Fruit fly (Drosophila melanogaster) whole organism, embryonic: ENCODE results near the gene zye.

Experiments
- ATbp ChIP-seq: fragments of 200-800 bp; sonication (Bioruptor generic); optimal IDR thresholded peaks from 2 replicates; lab custom pipeline; 2017; ENCODE audit warnings: missing biosample characterization, mild to moderate bottlenecking, missing genetic modification characterization, missing genetic modification reagents
- Adf1 ChIP-seq: fragments of 200-800 bp; sonication (Bioruptor generic); IDR thresholded peaks from 2 replicates; pipeline ENCODE4 v1.3.6; 2022; ENCODE audit warnings: missing biosample characterization, missing genetic modification characterization
- CG10431 ChIP-seq: fragments of 200-800 bp; sonication (Bioruptor generic); optimal IDR thresholded peaks from 3 replicates; lab custom pipeline; 2018; ENCODE audit warnings: missing biosample characterization, mild to moderate bottlenecking, missing genetic modification characterization
- CG10565 ChIP-seq: fragments of 200-800 bp; sonication (Bioruptor generic); optimal IDR thresholded peaks from 3 replicates; lab custom pipeline; 2016; ENCODE audit warnings: missing biosample characterization, mild to moderate bottlenecking, missing genetic modification characterization
- CG12391 ChIP-seq: fragments of 200-800 bp; sonication (Bioruptor generic); optimal IDR thresholded peaks from 3 replicates; lab custom pipeline; 2018; ENCODE audit warnings: missing biosample characterization, mild to moderate bottlenecking, missing genetic modification characterization, moderate library complexity
- CG12659 ChIP-seq: fragments of 200-800 bp; sonication (Bioruptor generic); optimal IDR thresholded peaks from 3 replicates; lab custom pipeline; 2017; ENCODE audit warnings: mild to moderate bottlenecking, missing biosample characterization, missing genetic modification reagents, missing genetic modification characterization
- CG13424 ChIP-seq: fragments of 200-800 bp; sonication (Bioruptor generic); optimal IDR thresholded peaks from 2 replicates; lab custom pipeline; 2019; ENCODE audit warnings: missing biosample characterization, mild to moderate bottlenecking, missing genetic modification characterization, moderate library complexity
- CG13894 ChIP-seq: fragments of 200-800 bp; sonication (Bioruptor generic); optimal IDR thresholded peaks from 3 replicates; lab custom pipeline; 2018; ENCODE audit warnings: missing biosample characterization, mild to moderate bottlenecking, missing genetic modification characterization, moderate library complexity
- CG14710 ChIP-seq: fragments of 200-800 bp; sonication (Bioruptor generic); optimal IDR thresholded peaks from 3 replicates; lab custom pipeline; 2019; ENCODE audit warnings: missing biosample characterization, mild to moderate bottlenecking, missing genetic modification characterization, moderate library complexity
- CG14860 ChIP-seq: fragments of 200-800 bp; sonication (Bioruptor generic); IDR thresholded peaks from 3 replicates; pipeline ENCODE4 v1.3.6; 2022; ENCODE audit warnings: missing biosample characterization, missing genetic modification characterization; ENCODE audit not compliant: partially characterized antibody
- CG15011 ChIP-seq: fragments of 200-800 bp; sonication (Bioruptor generic); optimal IDR thresholded peaks from 3 replicates; lab custom pipeline; 2018; ENCODE audit warnings: missing biosample characterization, mild to moderate bottlenecking, missing genetic modification characterization
- CG15269 ChIP-seq: fragments of 200-800 bp; sonication (Bioruptor generic); optimal IDR thresholded peaks from 2 replicates; lab custom pipeline; 2018; ENCODE audit warnings: missing biosample characterization, mild to moderate bottlenecking, missing genetic modification characterization, moderate library complexity
- CG1602 ChIP-seq: fragments of 200-800 bp; sonication (Bioruptor generic); optimal IDR thresholded peaks from 3 replicates; lab custom pipeline; 2016; ENCODE audit warnings: missing biosample characterization, missing genetic modification characterization
- CG16863 ChIP-seq: fragments of 200-800 bp; sonication (Bioruptor generic); optimal IDR thresholded peaks from 3 replicates; lab custom pipeline; 2016; ENCODE audit warnings: missing biosample characterization, missing genetic modification characterization
- CG17385 ChIP-seq: fragments of 200-800 bp; sonication (Bioruptor generic); optimal IDR thresholded peaks from 3 replicates; lab custom pipeline; 2018; ENCODE audit warnings: missing biosample characterization, mild to moderate bottlenecking, missing genetic modification characterization
- CG1792 ChIP-seq: fragments of 200-800 bp; sonication (Bioruptor generic); optimal IDR thresholded peaks from 2 replicates; lab custom pipeline; 2016; ENCODE audit warnings: missing biosample characterization, missing genetic modification characterization
- CG18476 ChIP-seq: fragments of 200-800 bp; sonication (Bioruptor generic); optimal IDR thresholded peaks from 2 replicates; lab custom pipeline; 2016; ENCODE audit warnings: missing biosample characterization, mild to moderate bottlenecking, missing genetic modification characterization
- CG18599 ChIP-seq: fragments of 200-800 bp; sonication (Bioruptor generic); optimal IDR thresholded peaks from 3 replicates; lab custom pipeline; 2017; ENCODE audit warnings: missing biosample characterization, missing genetic modification characterization, mild to moderate bottlenecking, moderate library complexity, missing genetic modification reagents
- CG30431 ChIP-seq: fragments of 200-800 bp; sonication (Bioruptor generic); optimal IDR thresholded peaks from 2 replicates; lab custom pipeline; 2017; ENCODE audit warnings: missing biosample characterization, missing genetic modification characterization
- CG31441 ChIP-seq: fragments of 200-800 bp; sonication (Bioruptor generic); IDR thresholded peaks from 2 replicates; pipeline ENCODE4 v1.3.6; 2022; ENCODE audit warnings: missing biosample characterization, missing genetic modification characterization
- CG34224 ChIP-seq: fragments of 200-800 bp; sonication (Bioruptor generic); IDR thresholded peaks from 3 replicates; pipeline ENCODE4 v1.3.6; 2022; ENCODE audit warnings: missing biosample characterization, missing genetic modification characterization; ENCODE audit not compliant: partially characterized antibody
- CG4404 ChIP-seq: fragments of 200-800 bp; sonication (Bioruptor generic); IDR thresholded peaks from 2 replicates; pipeline ENCODE4 v1.3.6; 2022; ENCODE audit warnings: missing biosample characterization, missing genetic modification characterization
- CG5180 ChIP-seq: fragments of 200-800 bp; sonication (Bioruptor generic); optimal IDR thresholded peaks from 3 replicates; lab custom pipeline; 2017; ENCODE audit warnings: missing biosample characterization, missing genetic modification characterization, mild to moderate bottlenecking, moderate library complexity, missing genetic modification reagents
- CG6791 ChIP-seq: fragments of 200-800 bp; sonication (Bioruptor generic); IDR thresholded peaks from 3 replicates; pipeline ENCODE4 v1.3.6; 2022; ENCODE audit warnings: missing biosample characterization, missing genetic modification characterization; ENCODE audit not compliant: partially characterized antibody
- CG8089 ChIP-seq: fragments of 200-800 bp; sonication (Bioruptor generic); optimal IDR thresholded peaks from 3 replicates; lab custom pipeline; 2016; ENCODE audit warnings: missing biosample characterization, missing genetic modification characterization
- CG9437 ChIP-seq: fragments of 200-800 bp; sonication (Bioruptor generic); optimal IDR thresholded peaks from 2 replicates; lab custom pipeline; 2018; ENCODE audit warnings: missing biosample characterization, mild to moderate bottlenecking, missing genetic modification characterization
- CG9609 ChIP-seq: fragments of 200-800 bp; sonication (Bioruptor generic); optimal IDR thresholded peaks from 3 replicates; lab custom pipeline; 2016; ENCODE audit warnings: missing biosample characterization, missing genetic modification characterization
- Dek ChIP-seq: fragments of 200-800 bp; sonication (Bioruptor generic); optimal IDR thresholded peaks from 3 replicates; lab custom pipeline; 2019; ENCODE audit warnings: missing biosample characterization, mild to moderate bottlenecking, missing genetic modification characterization, moderate library complexity
- Dll ChIP-seq: fragments of 200-800 bp; sonication (Bioruptor generic); IDR thresholded peaks from 4 replicates; pipeline ENCODE4 v1.3.6; 2022; ENCODE audit warnings: missing biosample characterization, missing genetic modification characterization; ENCODE audit not compliant: partially characterized antibody
- Kr ChIP-seq: fragments of 200-800 bp; sonication (Bioruptor generic); optimal IDR thresholded peaks from 2 replicates; lab custom pipeline; 2017; ENCODE audit warnings: missing biosample characterization, mild to moderate bottlenecking, missing genetic modification characterization
- MESR4 ChIP-seq: fragments of 200-800 bp; sonication (Bioruptor generic); optimal IDR thresholded peaks from 2 replicates; lab custom pipeline; 2018; ENCODE audit warnings: missing biosample characterization, mild to moderate bottlenecking, missing genetic modification characterization, moderate library complexity
- Nf-YC ChIP-seq: fragments of 200-800 bp; optimal IDR thresholded peaks from 3 replicates; lab custom pipeline; 2019; ENCODE audit warnings: missing biosample characterization, mild to moderate bottlenecking, missing genetic modification characterization, moderate library complexity
- NfI ChIP-seq: fragments of 200-800 bp; sonication (Bioruptor generic); optimal IDR thresholded peaks from 3 replicates; lab custom pipeline; 2018; ENCODE audit warnings: missing biosample characterization, mild to moderate bottlenecking, missing genetic modification characterization, moderate library complexity
- Sry-δ ChIP-seq: fragments of 200-800 bp; sonication (Bioruptor generic); optimal IDR thresholded peaks from 2 replicates; lab custom pipeline; 2016; ENCODE audit warnings: missing biosample characterization, missing genetic modification characterization
- Xrp1 ChIP-seq: fragments of 200-800 bp; sonication (Bioruptor generic); IDR thresholded peaks from 2 replicates; pipeline ENCODE4 v1.3.6; 2022; ENCODE audit warnings: missing biosample characterization, missing genetic modification characterization
- bbx ChIP-seq: fragments of 200-800 bp; sonication (Bioruptor generic); IDR thresholded peaks from 2 replicates; pipeline ENCODE4 v1.3.6; 2022; ENCODE audit warnings: missing biosample characterization, missing genetic modification characterization; ENCODE audit not compliant: partially characterized antibody
- cas ChIP-seq: fragments of 200-800 bp; sonication (Bioruptor generic); IDR thresholded peaks from 2 replicates; pipeline ENCODE4 v1.3.6; 2022; ENCODE audit warnings: missing biosample characterization, missing genetic modification characterization
- chinmo ChIP-seq: fragments of 200-800 bp; sonication (Bioruptor generic); IDR thresholded peaks from 4 replicates; pipeline ENCODE4 v1.3.6; 2022; ENCODE audit warnings: missing biosample characterization, missing genetic modification characterization; ENCODE audit not compliant: partially characterized antibody
- crol ChIP-seq: fragments of 200-800 bp; sonication (Bioruptor generic); IDR thresholded peaks from 2 replicates; pipeline ENCODE4 v1.3.6; 2022; ENCODE audit warnings: missing biosample characterization, missing genetic modification characterization
- gcm2 ChIP-seq: fragments of 200-800 bp; sonication (Bioruptor generic); optimal IDR thresholded peaks from 2 replicates; lab custom pipeline; 2016; ENCODE audit warnings: missing biosample characterization, missing genetic modification characterization
- hth ChIP-seq: fragments of >200 bp; optimal IDR thresholded peaks from 2 replicates; lab custom pipeline; 2017; ENCODE audit warnings: inconsistent platforms
- kay ChIP-seq: fragments of 200-800 bp; sonication (Bioruptor generic); optimal IDR thresholded peaks from 2 replicates; lab custom pipeline; 2016; ENCODE audit warnings: missing biosample characterization, missing genetic modification characterization
- nerfin-2 ChIP-seq: fragments of 200-800 bp; sonication (Bioruptor generic); IDR thresholded peaks from 2 replicates; pipeline ENCODE4 v1.3.6; 2022; ENCODE audit warnings: missing biosample characterization, missing genetic modification characterization; ENCODE audit not compliant: partially characterized antibody
- nom ChIP-seq: fragments of 200-800 bp; sonication (Bioruptor generic); optimal IDR thresholded peaks from 2 replicates; lab custom pipeline; 2017; ENCODE audit warnings: missing biosample characterization, missing genetic modification characterization, mild to moderate bottlenecking, moderate library complexity, missing genetic modification reagents
- pzg ChIP-seq: fragments of 200-800 bp; sonication (Bioruptor generic); optimal IDR thresholded peaks from 3 replicates; lab custom pipeline; 2018; ENCODE audit warnings: missing biosample characterization, mild to moderate bottlenecking, missing genetic modification characterization, moderate library complexity
- sd ChIP-seq: fragments of 200-800 bp; sonication (Bioruptor generic); optimal IDR thresholded peaks from 3 replicates; lab custom pipeline; 2018; ENCODE audit warnings: missing biosample characterization, mild to moderate bottlenecking, missing genetic modification characterization, moderate library complexity
- slou ChIP-seq: fragments of 200-800 bp; sonication (Bioruptor generic); optimal IDR thresholded peaks from 3 replicates; lab custom pipeline; 2016; ENCODE audit warnings: missing biosample characterization, missing genetic modification characterization
- tgo ChIP-seq: fragments of 200-800 bp; sonication (Bioruptor generic); IDR thresholded peaks from 3 replicates; pipeline ENCODE4 v1.3.6; 2022; ENCODE audit warnings: missing biosample characterization, missing genetic modification characterization
- usp ChIP-seq: fragments of >200 bp; optimal IDR thresholded peaks from 2 replicates; lab custom pipeline; 2017; ENCODE audit warnings: missing biosample characterization, missing genetic modification characterization

Gene zye

dm6 chr3L:20427449-20427848, 14.0 kb downstream of the zye start, which contains the start of gene CG5274 (continued):
- peak; percentile 51 for TF ChIP-seq pzg
- peak; percentile 62 for TF ChIP-seq CG34224 (GFP tag; lab: Robert Waterston, UW)
- 0 out of 4 replicates have a peak, but pooled peaks have one; percentile 37 for TF ChIP-seq Dll (GFP tag; lab: Robert Waterston, UW)
- no peak for TF ChIP-seq usp (GFP tag; lab: Kevin White, UChicago)
- TF ChIP-seq CG5180 (GFP tag; lab: Kevin White, UChicago) = no peak
- TF ChIP-seq NfI (GFP tag; lab: Kevin White, UChicago) = no peak
- no peak for TF ChIP-seq nerfin-2 (GFP tag; lab: Robert Waterston, UW)
- 0 out of 4 replicates have a peak, but pooled peaks have one; percentile 41 for TF ChIP-seq chinmo (GFP tag; lab: Robert Waterston, UW)
- TF ChIP-seq kay = no peak
- TF ChIP-seq CG10565 (GFP tag; lab: Kevin White, UChicago) = no peak
- peak; percentile 70 for TF ChIP-seq CG6791
- no peak for TF ChIP-seq CG1602 (GFP tag; lab: Kevin White, UChicago)
- TF ChIP-seq Nf-YC (tag; lab: Kevin White, UChicago) = no peak
- TF ChIP-seq nom (GFP tag; lab: Kevin White, UChicago) = no peak
- TF ChIP-seq cas (GFP tag; lab: Robert Waterston, UW) = no peak
- peak; percentile 52; the same call in 1 of the 2 replicates for TF ChIP-seq bbx (GFP tag; lab: Robert Waterston, UW)
- TF ChIP-seq Adf1 (GFP tag; lab: Robert Waterston, UW) = no peak

- TF ChIP-seq CG10431 (GFP tag; lab: Kevin White, UChicago) (no peak), sd (tag; lab: Kevin White, UChicago) (no peak), CG30431 (GFP tag; lab: Kevin White, UChicago) (no peak), Sry-δ (peak; percentile 57), CG12391 (tag; lab: Kevin White, UChicago) (no peak), CG9609 (GFP tag; lab: Kevin White, UChicago) (no peak), CG13424 (no peak), tgo (GFP tag; lab: Robert Waterston, UW) (no peak), CG15011 (GFP tag; lab: Kevin White, UChicago) (no peak), crol (GFP tag; lab: Robert Waterston, UW) (no peak), CG16863 (GFP tag; lab: Kevin White, UChicago) (no peak), CG17385 (no peak), hth (lab: Kevin White, UChicago) (no peak), pzg (peak; percentile 72), CG14710 (tag; lab: Kevin White, UChicago) (peak; percentile 31), MESR4 (GFP tag; lab: Kevin White, UChicago) (peak; percentile 67), CG18476 (GFP tag; lab: Kevin White, UChicago) (no peak), CG18599 (no peak), slou (GFP tag; lab: Kevin White, UChicago) (no peak), CG4404 (GFP tag; lab: Robert Waterston, UW) (no peak), ATbp (no peak), CG1792 (GFP tag; lab: Kevin White, UChicago) (no peak), Kr (GFP tag; lab: Kevin White, UChicago) (no peak), gcm2 (GFP tag; lab: Kevin White, UChicago) (no peak), CG14860 (no peak), CG12659 (GFP tag; lab: Kevin White, UChicago) (peak; percentile 21), Xrp1 (GFP tag; lab: Robert Waterston, UW) (no peak), cas (GFP tag; lab: Robert Waterston, UW) (no peak), Dek (tag; lab: Kevin White, UChicago) (no peak), CG13894 (tag; lab: Kevin White, UChicago) (no peak), CG8089 (GFP tag; lab: Kevin White, UChicago) (no peak), CG31441 (no peak), CG15269 (tag; lab: Kevin White, UChicago) (no peak), CG9437 (no peak)
Measured at dm6 chr3L:20430182-20430581, 16.8 kb downstream of the zye start, which contains the start of gene CG5262. Gene CG5262 (minus strand): TSS chr3L:20430475.
